2 worm cellular contexts compared by ENCODE assay signal in the genomic region with DNA sequence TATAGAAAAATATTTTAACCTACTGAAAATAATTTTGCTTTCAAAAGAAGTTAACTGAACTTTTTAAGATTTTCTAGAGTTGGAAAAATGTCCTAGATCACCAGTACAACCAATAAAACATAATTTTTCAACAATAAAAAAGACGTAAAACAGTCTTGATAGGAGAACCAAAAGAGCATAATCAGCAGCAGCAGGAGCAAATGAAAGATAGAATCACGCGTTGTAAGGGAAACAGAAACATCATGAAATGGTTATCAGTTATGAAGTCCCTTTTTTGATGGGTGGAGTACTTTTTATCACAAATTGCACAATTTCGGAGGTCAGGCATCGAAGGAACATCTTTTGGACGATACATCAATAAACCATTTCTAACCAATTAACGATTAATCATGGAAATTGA.
TF ChIP-seq lines count a peak whose summit lies in the region.

No protein-coding gene starts in this region.

TF ChIP-seq in whole organism, L2 larva, 48 proteins besides CTCF, POLR2A, EP300 and RAD21 (continued from another document):
- TF ChIP-seq nhr-25 (tag; optimal IDR thresholded peaks at IDR 0.05; lab: Kevin White, UChicago) (no peak), crh-2 (tag; optimal IDR thresholded peaks at IDR 0.05; lab: Kevin White, UChicago) (peak; percentile 60), F13H6.1 (tag; optimal IDR thresholded peaks at IDR 0.05; lab: Kevin White, UChicago) (peak; percentile 23), blmp-1 (tag; optimal IDR thresholded peaks at IDR 0.05; lab: Kevin White, UChicago; ENCODE audit: insufficient read depth) (no peak), mab-5 (tag; optimal IDR thresholded peaks at IDR 0.05; lab: Kevin White, UChicago) (no peak), elt-3 (tag; optimal IDR thresholded peaks at IDR 0.05; lab: Kevin White, UChicago) (no peak), sem-4 (tag; optimal IDR thresholded peaks at IDR 0.05; lab: Kevin White, UChicago) (no peak)

TF ChIP-seq in whole organism, L4 larva, 104 proteins besides CTCF, POLR2A, EP300 and RAD21 (continued from another document):
- TF ChIP-seq mes-2 (tag; optimal IDR thresholded peaks at IDR 0.05; lab: Kevin White, UChicago; ENCODE audit: poor library complexity, severe bottlenecking) (no peak), mep-1 (tag; optimal IDR thresholded peaks at IDR 0.05; lab: Kevin White, UChicago) (no peak), hlh-11 (tag; optimal IDR thresholded peaks at IDR 0.05; lab: Kevin White, UChicago) (peak; percentile 84)
